Fruit fly (Drosophila melanogaster) whole organism, embryonic: ENCODE measurements around the gene Rab30.

Source experiments
- Adf1 ChIP-seq: fragments of 200-800 bp; sonication (Bioruptor generic); IDR thresholded peaks from 2 replicates; pipeline ENCODE4 v1.3.6; 2022; ENCODE audit warnings: missing biosample characterization, missing genetic modification characterization
- Bdp1 ChIP-seq: fragments of 200-800 bp; sonication (Bioruptor generic); optimal IDR thresholded peaks from 3 replicates; lab custom pipeline; 2016; ENCODE audit warnings: missing biosample characterization, missing genetic modification characterization
- CG10959 ChIP-seq: fragments of 200-800 bp; sonication (Bioruptor generic); IDR thresholded peaks from 2 replicates; pipeline ENCODE4 v1.3.6; 2022; ENCODE audit warnings: missing biosample characterization, missing genetic modification characterization
- CG10979 ChIP-seq: fragments of 200-800 bp; sonication (Bioruptor generic); optimal IDR thresholded peaks from 2 replicates; lab custom pipeline; 2018; ENCODE audit warnings: missing biosample characterization, mild to moderate bottlenecking, missing genetic modification characterization, moderate library complexity
- CG12744 ChIP-seq: fragments of 200-800 bp; sonication (Bioruptor generic); optimal IDR thresholded peaks from 2 replicates; lab custom pipeline; 2016; ENCODE audit warnings: missing biosample characterization, missing genetic modification characterization
- CG14441 ChIP-seq: fragments of 200-800 bp; sonication (Bioruptor generic); IDR thresholded peaks from 2 replicates; pipeline ENCODE4 v1.3.6; 2022; ENCODE audit warnings: missing biosample characterization, missing genetic modification characterization
- CG14860 ChIP-seq: fragments of 200-800 bp; sonication (Bioruptor generic); IDR thresholded peaks from 3 replicates; pipeline ENCODE4 v1.3.6; 2022; ENCODE audit warnings: missing biosample characterization, missing genetic modification characterization; ENCODE audit not compliant: partially characterized antibody
- CG15073 ChIP-seq: fragments of 200-800 bp; sonication (Bioruptor generic); optimal IDR thresholded peaks from 2 replicates; lab custom pipeline; 2016; ENCODE audit warnings: missing biosample characterization, missing genetic modification characterization
- CG17612 ChIP-seq: fragments of 200-800 bp; sonication (Bioruptor generic); IDR thresholded peaks from 2 replicates; pipeline ENCODE4 v1.3.6; 2022; ENCODE audit warnings: missing biosample characterization, missing genetic modification characterization
- CG18011 ChIP-seq: fragments of 200-800 bp; sonication (Bioruptor generic); optimal IDR thresholded peaks from 2 replicates; lab custom pipeline; 2017; ENCODE audit warnings: missing biosample characterization, missing genetic modification characterization, mild to moderate bottlenecking, moderate library complexity, missing genotype
- CG18599 ChIP-seq: fragments of 200-800 bp; sonication (Bioruptor generic); optimal IDR thresholded peaks from 3 replicates; lab custom pipeline; 2017; ENCODE audit warnings: missing biosample characterization, missing genetic modification characterization, mild to moderate bottlenecking, moderate library complexity, missing genetic modification reagents
- CG2120 ChIP-seq: fragments of 200-800 bp; sonication (Bioruptor generic); optimal IDR thresholded peaks from 3 replicates; lab custom pipeline; 2016; ENCODE audit warnings: missing biosample characterization, missing genetic modification characterization
- CG3065 ChIP-seq: fragments of 200-800 bp; sonication (Bioruptor generic); optimal IDR thresholded peaks from 2 replicates; lab custom pipeline; 2016; ENCODE audit warnings: missing biosample characterization, missing genetic modification characterization
- CG31388 ChIP-seq: fragments of 200-800 bp; sonication (Bioruptor generic); optimal IDR thresholded peaks from 2 replicates; lab custom pipeline; 2016; ENCODE audit warnings: missing biosample characterization, missing genetic modification characterization
- CG33213 ChIP-seq: fragments of 200-800 bp; sonication (Bioruptor generic); optimal IDR thresholded peaks from 3 replicates; lab custom pipeline; 2016; ENCODE audit warnings: missing biosample characterization, missing genetic modification characterization
- CG4328 ChIP-seq: fragments of 200-800 bp; sonication (Bioruptor generic); optimal IDR thresholded peaks from 3 replicates; lab custom pipeline; 2017; ENCODE audit warnings: missing biosample characterization, missing genetic modification reagents, missing genetic modification characterization
- CG6689 ChIP-seq: fragments of 200-800 bp; sonication (Bioruptor generic); IDR thresholded peaks from 2 replicates; pipeline ENCODE4 v1.3.6; 2022; ENCODE audit warnings: missing biosample characterization, missing genetic modification characterization
- CG7786 ChIP-seq: fragments of 200-800 bp; sonication (Bioruptor generic); optimal IDR thresholded peaks from 2 replicates; lab custom pipeline; 2016; ENCODE audit warnings: missing biosample characterization, missing genetic modification characterization
- CG9817 ChIP-seq: fragments of 200-800 bp; sonication (Bioruptor generic); optimal IDR thresholded peaks from 2 replicates; lab custom pipeline; 2018; ENCODE audit warnings: missing biosample characterization, mild to moderate bottlenecking, missing genetic modification characterization, moderate library complexity
- CkIIα-i1 ChIP-seq: fragments of 200-800 bp; sonication (Bioruptor generic); IDR thresholded peaks from 2 replicates; pipeline ENCODE4 v1.3.6; 2022; ENCODE audit warnings: missing biosample characterization, missing genetic modification characterization
- D19B ChIP-seq: fragments of 200-800 bp; sonication (Bioruptor generic); optimal IDR thresholded peaks from 2 replicates; lab custom pipeline; 2017; ENCODE audit warnings: missing biosample characterization, mild to moderate bottlenecking, missing genetic modification characterization
- Doc2 ChIP-seq: fragments of 200-800 bp; sonication (Bioruptor generic); IDR thresholded peaks from 2 replicates; pipeline ENCODE4 v1.3.6; 2022; ENCODE audit warnings: missing biosample characterization, missing genetic modification characterization
- E2f2 ChIP-seq: fragments of 200-800 bp; sonication (Bioruptor generic); IDR thresholded peaks from 2 replicates; pipeline ENCODE4 v1.3.6; 2022; ENCODE audit warnings: missing biosample characterization, missing genetic modification characterization
- ERR ChIP-seq: fragments of 200-800 bp; sonication (Bioruptor generic); optimal IDR thresholded peaks from 2 replicates; lab custom pipeline; 2016; ENCODE audit warnings: missing biosample characterization, missing genetic modification characterization
- Fer1 ChIP-seq: fragments of 200-800 bp; sonication (Bioruptor generic); optimal IDR thresholded peaks from 2 replicates; lab custom pipeline; 2017; ENCODE audit warnings: missing biosample characterization, mild to moderate bottlenecking, missing genetic modification characterization
- H15 ChIP-seq: fragments of 200-800 bp; sonication (Bioruptor generic); IDR thresholded peaks from 3 replicates; pipeline ENCODE4 v1.3.6; 2022; ENCODE audit warnings: missing biosample characterization, missing genetic modification characterization
- Hr51 ChIP-seq, 2 experiments: fragments of 200-800 bp; sonication (Bioruptor generic); optimal IDR thresholded peaks; 2 replicates in 1 of 2; 3 replicates in 1 of 2; lab custom pipeline; 2016 to 2018; ENCODE audit warnings: missing biosample characterization in 2 of 2, missing genetic modification characterization in 2 of 2, mild to moderate bottlenecking in 1 of 2, moderate library complexity in 1 of 2
- Mad ChIP-seq: fragments of 200-800 bp; sonication (Bioruptor generic); optimal IDR thresholded peaks from 2 replicates; lab custom pipeline; 2016; ENCODE audit warnings: missing biosample characterization, missing genetic modification characterization
- Mrtf ChIP-seq: fragments of 200-800 bp; sonication (Bioruptor generic); IDR thresholded peaks from 3 replicates; pipeline ENCODE4 v1.3.6; 2022; ENCODE audit warnings: missing biosample characterization, missing genetic modification characterization
- Neu2 ChIP-seq: fragments of 200-800 bp; sonication (Bioruptor generic); optimal IDR thresholded peaks from 3 replicates; lab custom pipeline; 2016; ENCODE audit warnings: missing biosample characterization, missing genetic modification characterization, borderline replicate concordance
- Side ChIP-seq: fragments of 200-800 bp; sonication (Bioruptor generic); optimal IDR thresholded peaks from 2 replicates; lab custom pipeline; 2016; ENCODE audit warnings: missing biosample characterization, missing genetic modification characterization
- Stat92E ChIP-seq, 3 experiments: fragments of >200 bp in 2 of 3; fragments of 200-800 bp in 1 of 3; sonication (Bioruptor generic) in 1 of 3; optimal IDR thresholded peaks; 2 replicates each; lab custom pipeline; 2017 to 2019; ENCODE audit warnings: missing biosample characterization in 3 of 3, missing genetic modification characterization in 3 of 3, mild to moderate bottlenecking in 1 of 3, moderate library complexity in 1 of 3
- Xbp1 ChIP-seq: fragments of 200-800 bp; sonication (Bioruptor generic); optimal IDR thresholded peaks from 3 replicates; lab custom pipeline; 2016; ENCODE audit warnings: missing biosample characterization, mild to moderate bottlenecking, missing genetic modification characterization
- Xrp1 ChIP-seq: fragments of 200-800 bp; sonication (Bioruptor generic); IDR thresholded peaks from 2 replicates; pipeline ENCODE4 v1.3.6; 2022; ENCODE audit warnings: missing biosample characterization, missing genetic modification characterization
- ap ChIP-seq: fragments of 200-800 bp; sonication (Bioruptor generic); IDR thresholded peaks from 2 replicates; pipeline ENCODE4 v1.3.6; 2022; ENCODE audit warnings: missing biosample characterization, missing genetic modification characterization
- corto ChIP-seq: fragments of 200-800 bp; sonication (Bioruptor generic); optimal IDR thresholded peaks from 2 replicates; lab custom pipeline; 2016; ENCODE audit warnings: missing biosample characterization, mild to moderate bottlenecking, missing genetic modification characterization, moderate library complexity
- gem ChIP-seq: fragments of 200-800 bp; sonication (Bioruptor generic); optimal IDR thresholded peaks from 2 replicates; lab custom pipeline; 2019; ENCODE audit warnings: missing biosample characterization, mild to moderate bottlenecking, missing genetic modification characterization, moderate library complexity
- gsb-n ChIP-seq: fragments of 200-800 bp; sonication (Bioruptor generic); optimal IDR thresholded peaks from 3 replicates; lab custom pipeline; 2018; ENCODE audit warnings: missing biosample characterization, mild to moderate bottlenecking, missing genetic modification characterization
- insv ChIP-seq, 2 experiments: fragments of 200-800 bp; sonication (Bioruptor generic); optimal IDR thresholded peaks; 3 replicates each; lab custom pipeline; 2016 to 2018; ENCODE audit warnings: missing biosample characterization in 2 of 2, missing genetic modification characterization in 2 of 2
- knrl ChIP-seq: fragments of 200-800 bp; sonication (Bioruptor generic); IDR thresholded peaks from 3 replicates; pipeline ENCODE4 v1.3.6; 2022; ENCODE audit warnings: missing biosample characterization, missing genetic modification characterization; ENCODE audit not compliant: partially characterized antibody
- nmo ChIP-seq: fragments of 200-800 bp; sonication (Bioruptor generic); optimal IDR thresholded peaks from 2 replicates; lab custom pipeline; 2018; ENCODE audit warnings: missing biosample characterization, mild to moderate bottlenecking, missing genetic modification characterization, moderate library complexity
- pho ChIP-seq: fragments of 200-800 bp; sonication (Bioruptor generic); optimal IDR thresholded peaks from 2 replicates; lab custom pipeline; 2016; ENCODE audit warnings: missing biosample characterization, missing genetic modification characterization
- prd ChIP-seq, 3 experiments: fragments of >200 bp in 2 of 3; fragments of 200-800 bp in 1 of 3; sonication (Bioruptor generic) in 1 of 3; optimal IDR thresholded peaks in 2 of 3; IDR thresholded peaks in 1 of 3; 2 replicates in 2 of 3; 3 replicates in 1 of 3; pipeline versions ENCODE4 v1.3.6 to Lab custom; 2017 to 2022; ENCODE audit warnings: missing biosample characterization in 1 of 3, missing genetic modification characterization in 1 of 3
- rib ChIP-seq: fragments of 200-800 bp; sonication (Bioruptor generic); IDR thresholded peaks from 2 replicates; pipeline ENCODE4 v1.3.6; 2022; ENCODE audit warnings: missing biosample characterization, missing genetic modification characterization
- salm ChIP-seq: fragments of 200-800 bp; sonication (Bioruptor generic); optimal IDR thresholded peaks from 2 replicates; lab custom pipeline; 2018; ENCODE audit warnings: missing biosample characterization, mild to moderate bottlenecking, missing genetic modification characterization
- shn ChIP-seq: fragments of 200-800 bp; sonication (Bioruptor generic); optimal IDR thresholded peaks from 3 replicates; lab custom pipeline; 2016; ENCODE audit warnings: missing biosample characterization, missing genetic modification characterization
- slou ChIP-seq: fragments of 200-800 bp; sonication (Bioruptor generic); optimal IDR thresholded peaks from 3 replicates; lab custom pipeline; 2016; ENCODE audit warnings: missing biosample characterization, missing genetic modification characterization
- sr ChIP-seq: fragments of 200-800 bp; sonication (Bioruptor generic); IDR thresholded peaks from 3 replicates; pipeline ENCODE4 v1.3.6; 2022; ENCODE audit warnings: missing biosample characterization, missing genetic modification characterization
- stc ChIP-seq: fragments of 200-800 bp; sonication (Bioruptor generic); IDR thresholded peaks from 2 replicates; pipeline ENCODE4 v1.3.6; 2022; ENCODE audit warnings: missing biosample characterization, missing genetic modification characterization
- zfh1 ChIP-seq: fragments of 200-800 bp; sonication (Bioruptor generic); IDR thresholded peaks from 3 replicates; pipeline ENCODE4 v1.3.6; 2022; ENCODE audit warnings: missing biosample characterization, missing genetic modification characterization

The Rab30 gene

DNA sequence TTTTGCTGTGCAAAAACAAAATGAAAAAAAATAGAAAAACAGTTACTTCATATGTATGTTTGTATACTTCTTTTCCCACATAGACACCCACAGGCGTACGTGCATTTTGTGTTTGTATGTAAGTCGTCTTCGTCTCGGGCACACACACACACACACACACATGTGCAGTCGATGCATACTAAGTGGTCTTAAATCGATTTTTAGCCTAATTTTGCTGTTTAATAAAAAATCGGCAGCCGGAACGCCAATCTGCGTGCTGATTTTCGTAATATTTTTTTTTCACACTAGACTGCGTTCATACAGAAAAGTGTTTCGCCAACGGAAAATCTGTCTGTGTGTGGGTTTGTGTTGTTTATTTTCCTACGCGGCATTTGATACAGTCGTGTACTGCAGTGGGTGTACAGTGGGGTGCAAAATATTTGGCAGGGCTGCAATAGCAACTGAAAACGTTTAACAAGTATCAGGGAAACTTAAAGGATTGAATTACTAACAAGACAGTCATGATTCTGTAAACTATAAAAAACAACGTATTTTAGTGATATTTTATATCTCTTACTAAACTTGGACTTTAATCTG lies 782 bp upstream of the Rab30 start (continued):
- TF ChIP-seq ap (GFP tag; lab: Robert Waterston, UW) (no peak), pho (no peak), knrl (GFP tag; lab: Robert Waterston, UW) (no peak), Doc2 (GFP tag; lab: Robert Waterston, UW) (no peak), gsb-n (tag; lab: Kevin White, UChicago) (no peak), salm (tag; lab: Kevin White, UChicago) (no peak), nmo (no peak), ERR (GFP tag; lab: Kevin White, UChicago) (peak; percentile 32), shn (no peak), CG2120 (GFP tag; lab: Kevin White, UChicago) (peak; percentile 64), CG18599 (GFP tag; lab: Kevin White, UChicago) (no peak), E2f2 (GFP tag; lab: Robert Waterston, UW) (peak; percentile 32; the same call in 1 of the 2 replicates), Mad (GFP tag; lab: Kevin White, UChicago) (no peak), Hr51 (GFP tag; optimal IDR thresholded peaks at IDR 0.05; lab: Kevin White, UChicago) (peak in 1 of 2 experiments; percentile 34), H15 (GFP tag; lab: Robert Waterston, UW) (no peak), corto (GFP tag; lab: Kevin White, UChicago) (no peak), CG12744 (GFP tag; lab: Kevin White, UChicago) (no peak), CG7786 (GFP tag; lab: Kevin White, UChicago) (no peak), D19B (no peak), Xrp1 (peak; percentile 61), CG10959 (GFP tag; lab: Robert Waterston, UW) (no peak), Mrtf (GFP tag; lab: Robert Waterston, UW) (no peak), CG10979 (tag; lab: Kevin White, UChicago) (peak; percentile 45), CG31388 (peak; percentile 5), CG18011 (GFP tag; lab: Kevin White, UChicago) (no peak), prd (optimal IDR thresholded peaks at IDR 0.05; lab: Kevin White, UChicago) (no peak), prd (GFP tag; IDR thresholded peaks at IDR 0.05; lab: Robert Waterston, UW) (peak; percentile 37; the same call in 1 of the 3 replicates), CG14860 (GFP tag; lab: Robert Waterston, UW) (no peak), CG3065 (no peak), Side (GFP tag; lab: Kevin White, UChicago) (peak; percentile 15), Fer1 (GFP tag; lab: Kevin White, UChicago) (peak; percentile 33), Stat92E (GFP tag; optimal IDR thresholded peaks at IDR 0.05; lab: Kevin White, UChicago) (no peak), CG4328 (no peak), CG33213 (GFP tag; lab: Kevin White, UChicago) (peak; percentile 21), sr (GFP tag; lab: Robert Waterston, UW) (peak; percentile 70; the same call in 2 of the 3 replicates), Bdp1 (no peak), stc (GFP tag; lab: Robert Waterston, UW) (no peak), gem (tag; lab: Kevin White, UChicago) (no peak), insv (GFP tag; optimal IDR thresholded peaks at IDR 0.05; lab: Kevin White, UChicago) (no peak), slou (no peak), CG14441 (GFP tag; lab: Robert Waterston, UW) (0 out of 2 replicates have a peak, but pooled peaks have one; percentile 37), CG15073 (GFP tag; lab: Kevin White, UChicago) (peak; percentile 100), zfh1 (GFP tag; lab: Robert Waterston, UW) (peak; percentile 65; the same call in 2 of the 3 replicates), CG9817 (tag; lab: Kevin White, UChicago) (no peak), Adf1 (GFP tag; lab: Robert Waterston, UW) (peak; percentile 20; the same call in 1 of the 2 replicates), rib (GFP tag; lab: Robert Waterston, UW) (peak; percentile 40; the same call in 1 of the 2 replicates), Xbp1 (GFP tag; lab: Kevin White, UChicago) (peak; percentile 55), CG17612 (GFP tag; lab: Robert Waterston, UW) (no peak), CG6689 (GFP tag; lab: Robert Waterston, UW) (no peak), CkIIα-i1 (GFP tag; lab: Robert Waterston, UW) (no peak), Neu2 (GFP tag; lab: Kevin White, UChicago) (no peak)
